Worm (Caenorhabditis elegans) whole organism, L3 larva: ENCODE results near the gene EEED8.2.

ENCODE experiments used
- ama-1 ChIP-seq: fragments of 150-350 bp; optimal IDR thresholded peaks from 2 replicates; lab custom pipeline; 2018
- ceh-9 ChIP-seq: sonication (generic microtip); optimal IDR thresholded peaks from 2 replicates; lab custom pipeline; 2018; ENCODE audit warnings: missing biosample characterization, missing genetic modification characterization
- egl-27 ChIP-seq: sonication (generic microtip); optimal IDR thresholded peaks from 4 replicates; lab custom pipeline; 2017; ENCODE audit warnings: missing biosample characterization, missing genetic modification reagents, missing genetic modification characterization
- elt-1 ChIP-seq: fragments of 150-350 bp; optimal IDR thresholded peaks from 2 replicates; lab custom pipeline; 2014; ENCODE audit warnings: missing biosample characterization, missing genetic modification characterization
- fos-1 ChIP-seq: fragments of 150-350 bp; optimal IDR thresholded peaks from 2 replicates; lab custom pipeline; 2014; ENCODE audit warnings: missing biosample characterization, missing genetic modification characterization
- nfya-1 ChIP-seq: sonication (generic microtip); optimal IDR thresholded peaks from 2 replicates; lab custom pipeline; 2017; ENCODE audit warnings: missing genetic modification characterization, mild to moderate bottlenecking, missing compliant biosample characterization, antibody characterized with exemption, moderate library complexity; ENCODE audit not compliant: insufficient read depth
- nhr-28 ChIP-seq: fragments of 150-350 bp; optimal IDR thresholded peaks from 2 replicates; lab custom pipeline; 2014; ENCODE audit warnings: missing biosample characterization, missing genetic modification characterization

- TF ChIP-seq egl-27 (peak; percentile 6), ceh-9 (tag; lab: Kevin White, UChicago) (no peak), elt-1 (no peak), fos-1 (tag; lab: Kevin White, UChicago) (no peak), nhr-28 (tag; lab: Kevin White, UChicago) (no peak), nfya-1 (tag; lab: Kevin White, UChicago) (peak; percentile 82), ama-1 (lab: Kevin White, UChicago) (peak; percentile 66)
These were observed 9.5 kb downstream of the EEED8.2 start for ce11 chrII:5426054-5426453.
